Worm (Caenorhabditis elegans) whole organism, L3 larva: ENCODE results near the gene myo-2.
A peak's percentile ranks its signal among the peaks of the same experiment; 100 is the strongest.

ENCODE experiments used
- R02D3.7 ChIP-seq: fragments of 150-350 bp; optimal IDR thresholded peaks from 2 replicates; lab custom pipeline; 2014; ENCODE audit warnings: missing biosample characterization, missing genetic modification characterization
- ZK546.5 ChIP-seq: sonication (generic microtip); optimal IDR thresholded peaks from 2 replicates; lab custom pipeline; 2017; ENCODE audit warnings: missing biosample characterization, missing genetic modification characterization
- ama-1 ChIP-seq: fragments of 150-350 bp; optimal IDR thresholded peaks from 2 replicates; lab custom pipeline; 2018
- ceh-28 ChIP-seq: fragments of 150-350 bp; optimal IDR thresholded peaks from 2 replicates; lab custom pipeline; 2014; ENCODE audit warnings: missing biosample characterization, missing genetic modification reagents, missing genetic modification characterization
- ceh-82 ChIP-seq: fragments of 150-350 bp; optimal IDR thresholded peaks from 2 replicates; lab custom pipeline; 2014; ENCODE audit warnings: missing biosample characterization, missing genetic modification characterization
- ceh-9 ChIP-seq: sonication (generic microtip); optimal IDR thresholded peaks from 2 replicates; lab custom pipeline; 2018; ENCODE audit warnings: missing biosample characterization, missing genetic modification characterization
- daf-12 ChIP-seq: fragments of 150-350 bp; optimal IDR thresholded peaks from 2 replicates; lab custom pipeline; 2014; ENCODE audit warnings: missing biosample characterization, missing genetic modification reagents, missing genetic modification characterization
- egl-27 ChIP-seq: sonication (generic microtip); optimal IDR thresholded peaks from 4 replicates; lab custom pipeline; 2017; ENCODE audit warnings: missing biosample characterization, missing genetic modification reagents, missing genetic modification characterization
- egl-5 ChIP-seq: fragments of 150-350 bp; optimal IDR thresholded peaks from 2 replicates; lab custom pipeline; 2017; ENCODE audit warnings: missing biosample characterization, missing genetic modification reagents, missing genetic modification characterization, inconsistent platforms
- elt-1 ChIP-seq: fragments of 150-350 bp; optimal IDR thresholded peaks from 2 replicates; lab custom pipeline; 2014; ENCODE audit warnings: missing biosample characterization, missing genetic modification characterization
- elt-2 ChIP-seq: sonication (generic microtip); optimal IDR thresholded peaks from 2 replicates; lab custom pipeline; 2016; ENCODE audit warnings: missing genetic modification reagents, mild to moderate bottlenecking, missing genetic modification characterization, missing compliant biosample characterization
- elt-3 ChIP-seq, 3 experiments: fragments of 150-350 bp in 1 of 3; sonication (generic microtip) in 2 of 3; optimal IDR thresholded peaks; 2 replicates in 2 of 3; 4 replicates in 1 of 3; lab custom pipeline; 2014 to 2017; ENCODE audit warnings: missing biosample characterization in 3 of 3, missing genetic modification characterization in 3 of 3
- eor-1 ChIP-seq, 2 experiments: fragments of 150-350 bp; optimal IDR thresholded peaks; 2 replicates each; lab custom pipeline; 2014 to 2018; ENCODE audit warnings: missing biosample characterization in 2 of 2, missing genetic modification characterization in 2 of 2
- fkh-10 ChIP-seq: sonication (generic microtip); optimal IDR thresholded peaks from 2 replicates; lab custom pipeline; 2017; ENCODE audit warnings: missing biosample characterization, missing genetic modification reagents, missing genetic modification characterization
- fos-1 ChIP-seq: fragments of 150-350 bp; optimal IDR thresholded peaks from 2 replicates; lab custom pipeline; 2014; ENCODE audit warnings: missing biosample characterization, missing genetic modification characterization
- hmg-11 ChIP-seq: sonication (generic microtip); optimal IDR thresholded peaks from 2 replicates; lab custom pipeline; 2016; ENCODE audit warnings: missing genetic modification characterization, missing compliant biosample characterization
- jun-1 ChIP-seq: fragments of 150-350 bp; optimal IDR thresholded peaks from 2 replicates; lab custom pipeline; 2014; ENCODE audit warnings: missing biosample characterization, missing genetic modification reagents, missing genetic modification characterization
- lin-15B ChIP-seq: fragments of 150-350 bp; optimal IDR thresholded peaks from 2 replicates; lab custom pipeline; 2014; ENCODE audit warnings: missing biosample characterization, missing genetic modification characterization
- lin-39 ChIP-seq: fragments of 150-350 bp; optimal IDR thresholded peaks from 2 replicates; lab custom pipeline; 2018; ENCODE audit warnings: missing biosample characterization, missing genetic modification reagents, missing genetic modification characterization
- lsy-12 ChIP-seq: sonication (generic microtip); optimal IDR thresholded peaks from 2 replicates; lab custom pipeline; 2016; ENCODE audit warnings: mild to moderate bottlenecking, missing genetic modification characterization, missing compliant biosample characterization
- mdl-1 ChIP-seq: fragments of 150-350 bp; optimal IDR thresholded peaks from 2 replicates; lab custom pipeline; 2014; ENCODE audit warnings: missing biosample characterization, missing genetic modification characterization
- nfya-1 ChIP-seq: sonication (generic microtip); optimal IDR thresholded peaks from 2 replicates; lab custom pipeline; 2017; ENCODE audit warnings: missing genetic modification characterization, mild to moderate bottlenecking, missing compliant biosample characterization, antibody characterized with exemption, moderate library complexity; ENCODE audit not compliant: insufficient read depth
- nhr-23 ChIP-seq: fragments of 150-350 bp; optimal IDR thresholded peaks from 2 replicates; lab custom pipeline; 2014; ENCODE audit warnings: missing biosample characterization, missing genetic modification reagents, missing genetic modification characterization
- nhr-237 ChIP-seq: fragments of 150-350 bp; optimal IDR thresholded peaks from 2 replicates; lab custom pipeline; 2014; ENCODE audit warnings: missing biosample characterization, missing genetic modification characterization
- nhr-25 ChIP-seq: sonication (generic microtip); optimal IDR thresholded peaks from 2 replicates; lab custom pipeline; 2017; ENCODE audit warnings: missing biosample characterization, missing genetic modification characterization
- nhr-43 ChIP-seq: sonication (generic microtip); optimal IDR thresholded peaks from 2 replicates; lab custom pipeline; 2016; ENCODE audit warnings: mild to moderate bottlenecking, missing genetic modification characterization, missing compliant biosample characterization; ENCODE audit not compliant: poor library complexity, severe bottlenecking
- nhr-67 ChIP-seq: fragments of 150-350 bp; optimal IDR thresholded peaks from 2 replicates; lab custom pipeline; 2014; ENCODE audit warnings: missing biosample characterization, missing genetic modification characterization
- nhr-76 ChIP-seq: fragments of 150-350 bp; sonication (generic microtip); optimal IDR thresholded peaks from 5 replicates; lab custom pipeline; 2014; ENCODE audit warnings: missing biosample characterization, missing genetic modification characterization
- nhr-77 ChIP-seq: fragments of 150-350 bp; optimal IDR thresholded peaks from 2 replicates; lab custom pipeline; 2014; ENCODE audit warnings: missing biosample characterization, missing genetic modification characterization
- pha-4 ChIP-seq: fragments of 150-350 bp; optimal IDR thresholded peaks from 2 replicates; lab custom pipeline; 2014; ENCODE audit warnings: missing biosample characterization, missing genetic modification reagents, missing genetic modification characterization
- pqm-1 ChIP-seq: fragments of 150-350 bp; optimal IDR thresholded peaks from 2 replicates; lab custom pipeline; 2017; ENCODE audit warnings: missing biosample characterization, missing genetic modification characterization, inconsistent platforms
- sea-2 ChIP-seq: fragments of 150-350 bp; sonication (generic microtip); optimal IDR thresholded peaks from 4 replicates; lab custom pipeline; 2014; ENCODE audit warnings: missing biosample characterization, missing genetic modification reagents, missing genetic modification characterization
- snpc-4 ChIP-seq: fragments of 150-350 bp; optimal IDR thresholded peaks from 2 replicates; lab custom pipeline; 2014; ENCODE audit warnings: missing biosample characterization, missing genetic modification characterization
- unc-39 ChIP-seq: sonication (generic microtip); optimal IDR thresholded peaks from 4 replicates; lab custom pipeline; 2017; ENCODE audit warnings: missing biosample characterization, missing genetic modification characterization
- ztf-11 ChIP-seq: fragments of 150-350 bp; optimal IDR thresholded peaks from 2 replicates; lab custom pipeline; 2014; ENCODE audit warnings: missing biosample characterization, missing genetic modification characterization

myo-2 gene

DNA sequence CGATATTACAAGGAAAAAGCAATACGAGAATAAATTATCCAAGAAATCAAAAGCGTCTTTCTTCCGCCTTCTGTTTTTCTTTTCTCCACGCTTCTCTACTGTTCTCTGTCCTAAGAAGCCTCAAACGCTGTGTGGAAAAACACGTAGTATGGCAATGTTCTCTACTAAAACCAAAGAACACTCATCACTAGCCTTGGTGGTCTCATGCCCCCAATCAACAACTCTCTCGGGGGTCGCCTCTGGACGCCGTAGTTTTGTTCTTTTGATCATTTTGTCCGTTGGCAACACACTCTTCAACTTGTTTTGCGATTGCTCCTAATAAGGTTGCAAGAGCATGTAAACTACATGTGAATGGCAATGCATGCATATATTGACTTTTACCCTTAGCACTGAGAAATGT is 49.4 kb downstream of the myo-2 start:
- TF ChIP-seq jun-1 (tag; lab: Kevin White, UChicago) (no peak), nhr-23 (tag; lab: Kevin White, UChicago) (peak; percentile 88), egl-5 (no peak), ceh-9 (tag; lab: Kevin White, UChicago) (no peak), daf-12 (tag; lab: Kevin White, UChicago) (no peak), lsy-12 (no peak), nhr-43 (peak; percentile 80), elt-2 (tag; lab: Kevin White, UChicago) (peak; percentile 29), nfya-1 (tag; lab: Kevin White, UChicago) (peak; percentile 66), hmg-11 (no peak), lin-39 (tag; lab: Kevin White, UChicago) (peak; percentile 77), nhr-25 (tag; lab: Kevin White, UChicago) (peak; percentile 32), pha-4 (tag; lab: Kevin White, UChicago) (peak; percentile 19), elt-1 (tag; lab: Kevin White, UChicago) (no peak), ama-1 (lab: Kevin White, UChicago) (peak; percentile 11)

DNA sequence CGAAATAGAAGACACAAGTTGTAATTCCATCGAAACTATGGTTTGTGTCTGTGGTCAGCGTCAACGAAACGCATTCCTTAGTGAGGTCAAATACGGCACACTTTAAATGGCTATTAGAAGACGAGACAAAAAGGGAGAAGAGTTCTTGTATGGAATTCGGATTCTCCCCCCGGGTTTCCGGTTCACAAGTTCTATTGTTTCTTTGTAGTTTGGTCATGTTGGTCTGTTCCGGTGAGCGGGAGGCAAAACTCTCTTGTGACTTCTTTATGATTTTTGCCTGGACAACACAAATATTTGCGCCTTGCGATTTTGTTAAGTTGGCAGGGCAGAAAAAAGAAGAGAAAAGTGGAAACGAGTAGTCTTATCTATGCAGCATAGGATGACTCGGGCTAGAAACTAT is 50.0 kb downstream of the myo-2 start:
- TF ChIP-seq egl-27 (tag; lab: Kevin White, UChicago) (peak; percentile 53), nhr-67 (tag; lab: Kevin White, UChicago) (no peak), egl-5 (no peak), ama-1 (lab: Kevin White, UChicago) (peak; percentile 36), lsy-12 (peak; percentile 70)

DNA sequence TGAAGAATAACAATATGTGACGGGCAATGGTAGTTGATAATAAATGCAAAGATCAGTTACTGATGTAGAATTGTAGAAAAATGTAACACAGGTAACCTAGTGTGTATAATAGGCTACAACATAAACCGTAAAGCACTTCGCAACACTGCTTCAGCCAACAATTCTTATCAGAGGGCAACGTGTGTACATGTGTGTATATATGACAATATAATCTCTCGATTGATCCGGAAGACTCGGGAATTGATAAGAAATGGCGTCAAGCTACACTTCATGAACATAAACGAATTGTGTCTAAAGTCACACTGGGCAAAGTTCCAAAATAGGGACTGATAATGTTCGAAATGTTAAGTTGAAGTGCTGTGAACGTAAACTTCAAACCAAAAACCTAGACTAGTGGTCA is 50.6 kb downstream of the myo-2 start:
- no peak for TF ChIP-seq lin-15B
- no peak for TF ChIP-seq sea-2 (GFP tag; lab: Kevin White, UChicago)
- TF ChIP-seq mdl-1 = no peak
- no peak for TF ChIP-seq lin-39 (tag; lab: Kevin White, UChicago)
- TF ChIP-seq pqm-1 (tag; lab: Kevin White, UChicago) = peak; percentile 97
- no peak for TF ChIP-seq ceh-82 (tag; lab: Kevin White, UChicago)
- no peak for TF ChIP-seq egl-27 (tag; lab: Kevin White, UChicago)
- peak; percentile 54 for TF ChIP-seq jun-1 (tag; lab: Kevin White, UChicago)
- TF ChIP-seq fkh-10 = no peak
- TF ChIP-seq nfya-1 (tag; lab: Kevin White, UChicago) = no peak
- no peak for TF ChIP-seq egl-5
- TF ChIP-seq elt-2 (tag; lab: Kevin White, UChicago) = peak; percentile 96
- no peak for TF ChIP-seq daf-12 (tag; lab: Kevin White, UChicago)
- no peak for TF ChIP-seq ceh-28 (tag; lab: Kevin White, UChicago)
- TF ChIP-seq pha-4 (tag; lab: Kevin White, UChicago) = peak; percentile 38
- TF ChIP-seq hmg-11 = no peak
- no peak for TF ChIP-seq nhr-77
- TF ChIP-seq nhr-76 (tag; lab: Kevin White, UChicago) = no peak
- no peak for TF ChIP-seq eor-1 (tag; optimal IDR thresholded peaks at IDR 0.05; lab: Kevin White, UChicago)
- TF ChIP-seq elt-3 (tag; optimal IDR thresholded peaks at IDR 0.05; lab: Kevin White, UChicago) = no peak
- TF ChIP-seq ceh-9 (tag; lab: Kevin White, UChicago) = no peak
- no peak for TF ChIP-seq unc-39 (tag; lab: Kevin White, UChicago)
- no peak for TF ChIP-seq R02D3.7 (tag; lab: Kevin White, UChicago)
- no peak for TF ChIP-seq nhr-43
- TF ChIP-seq nhr-237 (tag; lab: Kevin White, UChicago) = no peak
- TF ChIP-seq fos-1 (tag; lab: Kevin White, UChicago) = no peak
- no peak for TF ChIP-seq ZK546.5 (tag; lab: Kevin White, UChicago)
- no peak for TF ChIP-seq lsy-12
- no peak for TF ChIP-seq ztf-11
- TF ChIP-seq snpc-4 (tag; lab: Kevin White, UChicago) = no peak

DNA sequence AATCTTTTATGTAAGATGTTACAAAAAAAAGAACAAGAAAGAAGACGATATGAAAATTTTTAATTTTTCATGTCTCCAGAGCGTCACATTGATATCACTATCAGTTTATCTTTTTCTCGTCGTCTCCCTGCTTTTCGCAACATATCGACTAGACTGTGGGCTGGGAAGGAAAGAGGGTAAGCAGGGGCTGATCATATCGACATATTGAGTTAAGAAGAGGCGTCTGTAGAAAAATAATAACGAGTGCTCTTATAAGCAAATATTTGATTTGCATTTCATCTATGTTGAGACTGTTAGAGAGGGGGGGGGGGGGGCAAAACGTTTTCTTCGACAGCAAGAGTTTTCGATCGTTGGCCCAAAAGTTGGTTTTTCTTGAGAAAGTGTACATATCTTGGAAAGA is 51.1 kb downstream of the myo-2 start:
- TF ChIP-seq egl-5 (no peak), hmg-11 (no peak), pha-4 (tag; lab: Kevin White, UChicago) (peak; percentile 79), pqm-1 (tag; lab: Kevin White, UChicago) (peak; percentile 19), ztf-11 (no peak)
